Fruit fly (Drosophila melanogaster) whole organism, embryonic: ENCODE results near the gene CG32816.

Source experiments
- BEAF-32 ChIP-seq: fragments of 200-800 bp; sonication (Bioruptor generic); optimal IDR thresholded peaks from 3 replicates; lab custom pipeline; 2017; ENCODE audit warnings: missing biosample characterization, missing genetic modification characterization, mild to moderate bottlenecking, moderate library complexity, missing genetic modification reagents
- Bteb2 ChIP-seq: fragments of 200-800 bp; sonication (Bioruptor generic); optimal IDR thresholded peaks from 2 replicates; lab custom pipeline; 2016; ENCODE audit warnings: missing biosample characterization, missing genetic modification characterization
- CG10462 ChIP-seq: fragments of 200-800 bp; sonication (Bioruptor generic); optimal IDR thresholded peaks from 2 replicates; lab custom pipeline; 2016; ENCODE audit warnings: missing biosample characterization, missing genetic modification characterization
- CG11456 ChIP-seq: fragments of 200-800 bp; sonication (Bioruptor generic); IDR thresholded peaks from 3 replicates; pipeline ENCODE4 v1.3.6; 2022; ENCODE audit warnings: missing biosample characterization, missing genetic modification characterization
- CG12942 ChIP-seq: fragments of 200-800 bp; sonication (Bioruptor generic); optimal IDR thresholded peaks from 3 replicates; lab custom pipeline; 2016; ENCODE audit warnings: missing biosample characterization, missing genetic modification characterization
- CG15073 ChIP-seq: fragments of 200-800 bp; sonication (Bioruptor generic); optimal IDR thresholded peaks from 2 replicates; lab custom pipeline; 2016; ENCODE audit warnings: missing biosample characterization, missing genetic modification characterization
- CG15514 ChIP-seq: fragments of 200-800 bp; sonication (Bioruptor generic); optimal IDR thresholded peaks from 3 replicates; lab custom pipeline; 2017; ENCODE audit warnings: missing biosample characterization, missing genetic modification characterization, mild to moderate bottlenecking, moderate library complexity, missing genetic modification reagents
- CG1602 ChIP-seq: fragments of 200-800 bp; sonication (Bioruptor generic); optimal IDR thresholded peaks from 3 replicates; lab custom pipeline; 2016; ENCODE audit warnings: missing biosample characterization, missing genetic modification characterization
- CG17385 ChIP-seq: fragments of 200-800 bp; sonication (Bioruptor generic); optimal IDR thresholded peaks from 3 replicates; lab custom pipeline; 2018; ENCODE audit warnings: missing biosample characterization, mild to moderate bottlenecking, missing genetic modification characterization
- CG1792 ChIP-seq: fragments of 200-800 bp; sonication (Bioruptor generic); optimal IDR thresholded peaks from 2 replicates; lab custom pipeline; 2016; ENCODE audit warnings: missing biosample characterization, missing genetic modification characterization
- CG18764 ChIP-seq: fragments of 200-800 bp; sonication (Bioruptor generic); optimal IDR thresholded peaks from 3 replicates; lab custom pipeline; 2016; ENCODE audit warnings: missing biosample characterization, missing genetic modification characterization
- CG33557 ChIP-seq: fragments of 200-800 bp; sonication (Bioruptor generic); optimal IDR thresholded peaks from 2 replicates; lab custom pipeline; 2019; ENCODE audit warnings: missing biosample characterization, mild to moderate bottlenecking, missing genetic modification characterization, moderate library complexity
- CG4707 ChIP-seq: fragments of 200-800 bp; sonication (Bioruptor generic); optimal IDR thresholded peaks from 2 replicates; lab custom pipeline; 2018; ENCODE audit warnings: missing biosample characterization, mild to moderate bottlenecking, missing genetic modification characterization, moderate library complexity
- CG7963 ChIP-seq: fragments of 200-800 bp; sonication (Bioruptor generic); IDR thresholded peaks from 3 replicates; pipeline ENCODE4 v1.3.6; 2022; ENCODE audit warnings: missing biosample characterization, missing genetic modification characterization; ENCODE audit not compliant: partially characterized antibody
- CG8089 ChIP-seq: fragments of 200-800 bp; sonication (Bioruptor generic); optimal IDR thresholded peaks from 3 replicates; lab custom pipeline; 2016; ENCODE audit warnings: missing biosample characterization, missing genetic modification characterization
- Dp ChIP-seq: fragments of 200-800 bp; sonication (Bioruptor generic); optimal IDR thresholded peaks from 2 replicates; lab custom pipeline; 2018; ENCODE audit warnings: missing biosample characterization, mild to moderate bottlenecking, missing genetic modification characterization, moderate library complexity
- H15 ChIP-seq: fragments of 200-800 bp; sonication (Bioruptor generic); IDR thresholded peaks from 3 replicates; pipeline ENCODE4 v1.3.6; 2022; ENCODE audit warnings: missing biosample characterization, missing genetic modification characterization
- Meics ChIP-seq: fragments of 200-800 bp; sonication (Bioruptor generic); optimal IDR thresholded peaks from 2 replicates; lab custom pipeline; 2017; ENCODE audit warnings: missing biosample characterization, mild to moderate bottlenecking, missing genetic modification characterization
- Nf-YA ChIP-seq: fragments of 200-800 bp; sonication (Bioruptor generic); IDR thresholded peaks from 2 replicates; pipeline ENCODE4 v1.3.6; 2022; ENCODE audit warnings: missing biosample characterization, missing genetic modification characterization
- Scr ChIP-seq: fragments of 200-800 bp; sonication (Bioruptor generic); IDR thresholded peaks from 2 replicates; pipeline ENCODE4 v1.3.6; 2022; ENCODE audit warnings: missing biosample characterization, missing genetic modification characterization; ENCODE audit not compliant: partially characterized antibody
- Six4 ChIP-seq: fragments of 200-800 bp; sonication (Bioruptor generic); optimal IDR thresholded peaks from 2 replicates; lab custom pipeline; 2016; ENCODE audit warnings: missing biosample characterization, missing genetic modification characterization
- Ssrp ChIP-seq: fragments of 200-800 bp; sonication (Bioruptor generic); optimal IDR thresholded peaks from 2 replicates; lab custom pipeline; 2018; ENCODE audit warnings: missing biosample characterization, mild to moderate bottlenecking, missing genetic modification characterization, moderate library complexity
- Usf ChIP-seq: fragments of 200-800 bp; sonication (Bioruptor generic); optimal IDR thresholded peaks from 2 replicates; lab custom pipeline; 2017; ENCODE audit warnings: missing genotype, missing biosample characterization, missing genetic modification characterization
- amos ChIP-seq: fragments of 200-800 bp; sonication (Bioruptor generic); IDR thresholded peaks from 2 replicates; pipeline ENCODE4 v1.3.6; 2022; ENCODE audit warnings: missing biosample characterization, missing genetic modification characterization; ENCODE audit not compliant: partially characterized antibody
- ase ChIP-seq: fragments of 200-800 bp; sonication (Bioruptor generic); IDR thresholded peaks from 3 replicates; pipeline ENCODE4 v1.3.6; 2022; ENCODE audit warnings: missing biosample characterization, missing genetic modification characterization
- ash1 ChIP-seq: fragments of 200-800 bp; sonication (Bioruptor generic); optimal IDR thresholded peaks from 2 replicates; lab custom pipeline; 2018; ENCODE audit warnings: missing biosample characterization, mild to moderate bottlenecking, missing genetic modification characterization
- bab2 ChIP-seq: fragments of 200-800 bp; sonication (Bioruptor generic); optimal IDR thresholded peaks from 2 replicates; lab custom pipeline; 2016; ENCODE audit warnings: missing biosample characterization, missing genetic modification characterization
- bbx ChIP-seq: fragments of 200-800 bp; sonication (Bioruptor generic); IDR thresholded peaks from 2 replicates; pipeline ENCODE4 v1.3.6; 2022; ENCODE audit warnings: missing biosample characterization, missing genetic modification characterization; ENCODE audit not compliant: partially characterized antibody
- chm ChIP-seq: fragments of 200-800 bp; sonication (Bioruptor generic); IDR thresholded peaks from 2 replicates; pipeline ENCODE4 v1.3.6; 2022; ENCODE audit warnings: missing biosample characterization, missing genetic modification characterization
- croc ChIP-seq: fragments of 200-800 bp; sonication (Bioruptor generic); conservative IDR thresholded peaks from 3 replicates; pipeline ENCODE4 v1.3.6; 2022; ENCODE audit warnings: missing biosample characterization, missing genetic modification characterization
- dm ChIP-seq: fragments of 200-800 bp; sonication (Bioruptor generic); optimal IDR thresholded peaks from 3 replicates; lab custom pipeline; 2016; ENCODE audit warnings: missing biosample characterization, missing genetic modification characterization
- dysf ChIP-seq: fragments of 200-800 bp; sonication (Bioruptor generic); IDR thresholded peaks from 3 replicates; pipeline ENCODE4 v1.3.6; 2022; ENCODE audit warnings: missing biosample characterization, missing genetic modification characterization
- ewg ChIP-seq: fragments of 200-800 bp; sonication (Bioruptor generic); optimal IDR thresholded peaks from 3 replicates; lab custom pipeline; 2017; ENCODE audit warnings: mild to moderate bottlenecking, missing biosample characterization, missing genetic modification reagents, missing genetic modification characterization
- fu2 ChIP-seq: fragments of 200-800 bp; sonication (Bioruptor generic); optimal IDR thresholded peaks from 2 replicates; lab custom pipeline; 2016; ENCODE audit warnings: missing biosample characterization, missing genetic modification characterization
- mirr ChIP-seq: fragments of 200-800 bp; sonication (Bioruptor generic); optimal IDR thresholded peaks from 3 replicates; lab custom pipeline; 2018; ENCODE audit warnings: missing biosample characterization, mild to moderate bottlenecking, missing genetic modification characterization
- pnt ChIP-seq: fragments of 200-800 bp; sonication (Bioruptor generic); optimal IDR thresholded peaks from 3 replicates; lab custom pipeline; 2016; ENCODE audit warnings: missing biosample characterization, missing genetic modification characterization
- ranshi ChIP-seq: fragments of 200-800 bp; sonication (Bioruptor generic); IDR thresholded peaks from 2 replicates; pipeline ENCODE4 v1.3.6; 2022; ENCODE audit warnings: missing biosample characterization, missing genetic modification characterization
- ssp ChIP-seq: fragments of 200-800 bp; sonication (Bioruptor generic); IDR thresholded peaks from 2 replicates; pipeline ENCODE4 v1.3.6; 2022; ENCODE audit warnings: missing biosample characterization, missing genetic modification characterization
- tll ChIP-seq, 2 experiments: fragments of 200-800 bp in 1 of 2; fragments of >200 bp in 1 of 2; sonication (Bioruptor generic) in 1 of 2; optimal IDR thresholded peaks; 2 replicates each; lab custom pipeline; 2017 to 2019; ENCODE audit warnings: missing biosample characterization in 2 of 2, missing genetic modification characterization in 2 of 2, mild to moderate bottlenecking in 1 of 2, moderate library complexity in 1 of 2
- twi ChIP-seq: fragments of 200-800 bp; optimal IDR thresholded peaks from 2 replicates; lab custom pipeline; 2019; ENCODE audit warnings: missing biosample characterization, mild to moderate bottlenecking, missing genetic modification characterization, moderate library complexity
- usp ChIP-seq: fragments of >200 bp; optimal IDR thresholded peaks from 2 replicates; lab custom pipeline; 2017; ENCODE audit warnings: missing biosample characterization, missing genetic modification characterization
- vfl ChIP-seq: fragments of 200-800 bp; sonication (Bioruptor generic); optimal IDR thresholded peaks from 2 replicates; lab custom pipeline; 2016; ENCODE audit warnings: missing biosample characterization, missing genetic modification characterization
- vnd ChIP-seq: fragments of 200-800 bp; sonication (Bioruptor generic); IDR thresholded peaks from 3 replicates; pipeline ENCODE4 v1.3.6; 2022; ENCODE audit warnings: missing biosample characterization, missing genetic modification characterization; ENCODE audit not compliant: partially characterized antibody

The CG32816 gene

dm6 chrX:457803-458202, 12.7 kb downstream of the CG32816 start (continued):
- TF ChIP-seq chm (GFP tag; lab: Robert Waterston, UW), result no peak
- no peak for TF ChIP-seq CG1792 (GFP tag; lab: Kevin White, UChicago)
- TF ChIP-seq dysf (GFP tag; lab: Robert Waterston, UW), result no peak
- TF ChIP-seq CG11456 (GFP tag; lab: Robert Waterston, UW), result no peak
- TF ChIP-seq Bteb2 (GFP tag; lab: Kevin White, UChicago), result no peak
- TF ChIP-seq CG15514 (GFP tag; lab: Kevin White, UChicago), result no peak
- no peak for TF ChIP-seq CG8089 (GFP tag; lab: Kevin White, UChicago)
- no peak for TF ChIP-seq bbx (GFP tag; lab: Robert Waterston, UW)
- peak; percentile 25; the same call in 1 of the 3 replicates for TF ChIP-seq croc
- TF ChIP-seq twi (tag; lab: Kevin White, UChicago), result peak; percentile 18
- peak; percentile 34 for TF ChIP-seq Ssrp (tag; lab: Kevin White, UChicago)
- no peak for TF ChIP-seq usp
- TF ChIP-seq CG33557 (GFP tag; lab: Kevin White, UChicago), result peak; percentile 76
- TF ChIP-seq amos (GFP tag; lab: Robert Waterston, UW), result no peak
- no peak for TF ChIP-seq Scr (GFP tag; lab: Robert Waterston, UW)
- TF ChIP-seq bab2 (GFP tag; lab: Kevin White, UChicago), result no peak
- TF ChIP-seq CG4707, result no peak
- no peak for TF ChIP-seq CG17385 (GFP tag; lab: Kevin White, UChicago)
- TF ChIP-seq mirr, result no peak
- no peak for TF ChIP-seq ase (GFP tag; lab: Robert Waterston, UW)
- TF ChIP-seq ewg (GFP tag; lab: Kevin White, UChicago), result no peak
- no peak for TF ChIP-seq ssp (GFP tag; lab: Robert Waterston, UW)
- no peak for TF ChIP-seq fu2 (GFP tag; lab: Kevin White, UChicago)
- TF ChIP-seq tll (GFP tag; optimal IDR thresholded peaks at IDR 0.05; lab: Kevin White, UChicago), result no peak
- no peak for TF ChIP-seq Meics (GFP tag; lab: Kevin White, UChicago)
- no peak for TF ChIP-seq dm (GFP tag; lab: Kevin White, UChicago)
- TF ChIP-seq CG1602, result no peak
- TF ChIP-seq CG15073, result no peak
- peak; percentile 10 for TF ChIP-seq Usf (GFP tag; lab: Kevin White, UChicago)
- no peak for TF ChIP-seq ash1 (GFP tag; lab: Kevin White, UChicago)
- TF ChIP-seq ranshi (GFP tag; lab: Robert Waterston, UW), result no peak
- no peak for TF ChIP-seq vnd (GFP tag; lab: Robert Waterston, UW)
- no peak for TF ChIP-seq Nf-YA (GFP tag; lab: Robert Waterston, UW)
- no peak for TF ChIP-seq CG18764
- TF ChIP-seq Six4 (GFP tag; lab: Kevin White, UChicago), result no peak
- no peak for TF ChIP-seq pnt (GFP tag; lab: Kevin White, UChicago)
- no peak for TF ChIP-seq vfl (GFP tag; lab: Kevin White, UChicago)
- no peak for TF ChIP-seq BEAF-32 (GFP tag; lab: Kevin White, UChicago)
- no peak for TF ChIP-seq CG10462 (GFP tag; lab: Kevin White, UChicago)
- no peak for TF ChIP-seq Dp
- no peak for TF ChIP-seq CG7963 (GFP tag; lab: Robert Waterston, UW)
- no peak for TF ChIP-seq H15 (GFP tag; lab: Robert Waterston, UW)
- TF ChIP-seq CG12942 (GFP tag; lab: Kevin White, UChicago), result no peak
